Fruit fly (Drosophila melanogaster) S2 (cell line): ENCODE measurements around the gene Jupiter.

Source experiments
- CG8478 ChIP-seq: fragments of >200 bp; optimal IDR thresholded peaks from 2 replicates; lab custom pipeline; 2018
- CTCF ChIP-seq, 2 experiments: fragments of >200 bp; optimal IDR thresholded peaks; 2 replicates each; lab custom pipeline; 2018

dm6 chr3R:11637586-11637985 is 17.9 kb upstream of the Jupiter start:
- TF ChIP-seq CG8478 (no peak), CTCF (optimal IDR thresholded peaks at IDR 0.05; lab: Kevin White, UChicago) (no peak)
